Fruit fly (Drosophila melanogaster): ENCODE results near the gene RhoGAP100F.

RhoGAP100F gene

dm6 chr3R:31808571-31808970 is 3.8 kb upstream of the RhoGAP100F start:
- TF ChIP-seq CG8478 (optimal IDR thresholded peaks at IDR 0.05) = no peak
- TF ChIP-seq CTCF (optimal IDR thresholded peaks at IDR 0.05) = no peak

dm6 chr3R:31809622-31810021 is 2.8 kb upstream of the RhoGAP100F start:
- TF ChIP-seq CG8478 (optimal IDR thresholded peaks at IDR 0.05) = no peak
- TF ChIP-seq CTCF (optimal IDR thresholded peaks at IDR 0.05) = no peak

- TF ChIP-seq CTCF (optimal IDR thresholded peaks at IDR 0.05) (no peak), CG8478 (optimal IDR thresholded peaks at IDR 0.05) (no peak)
These were observed 2.3 kb upstream of the RhoGAP100F start, which contains the start of gene Rift for dm6 chr3R:31810073-31810530. Gene Rift (minus strand): TSS chr3R:31810186.

DNA sequence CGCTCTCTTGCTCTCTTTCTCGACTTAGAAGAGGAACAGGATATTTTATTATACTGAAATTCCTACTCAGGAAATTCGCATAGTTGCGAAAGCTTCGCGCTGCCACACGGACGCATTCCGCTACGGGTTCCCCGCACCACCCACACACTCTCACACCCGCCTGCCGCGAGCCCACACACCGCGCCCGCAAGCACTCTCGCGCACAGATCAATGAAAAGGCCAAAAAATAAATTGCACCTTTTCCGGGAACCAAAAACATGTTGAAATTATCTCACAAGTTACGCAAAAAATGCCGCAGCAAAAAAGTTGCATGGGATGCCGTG is 528 bp downstream of the RhoGAP100F start:
- TF ChIP-seq CG8478 (optimal IDR thresholded peaks at IDR 0.05) = no peak
- TF ChIP-seq CTCF (optimal IDR thresholded peaks at IDR 0.05) = no peak

dm6 chr3R:31822462-31822861 is 10.1 kb downstream of the RhoGAP100F start:
- TF ChIP-seq CTCF (optimal IDR thresholded peaks at IDR 0.05) (no peak), CG8478 (optimal IDR thresholded peaks at IDR 0.05) (no peak)

DNA sequence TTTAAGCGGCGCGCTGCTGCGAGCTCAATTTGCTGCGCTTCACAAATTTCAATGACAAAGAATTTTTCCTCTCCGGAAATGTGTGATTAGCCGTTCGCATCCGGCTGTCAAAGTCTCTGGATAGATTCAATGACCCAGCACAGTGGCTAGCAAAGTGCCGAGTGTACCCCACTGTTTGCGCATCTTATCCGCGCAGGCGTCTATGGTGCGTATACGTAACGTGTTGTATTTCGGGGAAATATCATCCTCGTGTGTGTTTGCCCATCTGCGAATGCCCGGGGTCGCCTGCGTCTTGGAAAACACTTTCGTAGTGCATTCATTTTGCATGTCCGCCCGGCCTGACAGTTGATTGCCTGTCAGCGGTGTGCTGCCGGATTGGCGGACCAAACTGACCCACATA is 11.8 kb downstream of the RhoGAP100F start:
- TF ChIP-seq CTCF (optimal IDR thresholded peaks at IDR 0.05) = no peak
- no peak for TF ChIP-seq CG8478 (optimal IDR thresholded peaks at IDR 0.05)

DNA sequence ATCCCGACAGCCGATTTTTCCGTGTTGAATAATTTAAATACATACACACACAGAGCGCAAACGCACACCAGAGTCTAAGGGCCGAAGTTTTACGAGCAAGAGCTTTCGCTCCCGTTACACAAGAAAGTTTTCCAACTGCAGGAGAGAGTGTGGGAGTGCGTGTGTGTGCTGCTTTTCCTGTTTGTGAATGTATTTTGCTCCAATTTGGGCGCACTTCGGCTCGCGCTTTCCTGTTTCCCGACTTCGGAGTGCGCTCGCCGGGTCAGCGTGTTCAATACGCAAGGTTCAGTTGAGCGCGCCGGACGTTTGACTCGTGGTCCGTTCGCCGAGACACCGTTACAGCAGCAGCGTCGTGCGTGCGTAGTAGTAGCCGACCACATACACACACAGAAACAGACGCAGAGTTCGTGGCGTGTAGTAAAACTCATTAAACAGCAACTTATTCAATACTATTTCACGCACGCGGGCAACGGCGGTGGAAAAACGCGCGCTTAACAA is 13.2 kb downstream of the RhoGAP100F start:
- TF ChIP-seq CG8478 (optimal IDR thresholded peaks at IDR 0.05) = no peak
- TF ChIP-seq CTCF (optimal IDR thresholded peaks at IDR 0.05) = no peak

DNA sequence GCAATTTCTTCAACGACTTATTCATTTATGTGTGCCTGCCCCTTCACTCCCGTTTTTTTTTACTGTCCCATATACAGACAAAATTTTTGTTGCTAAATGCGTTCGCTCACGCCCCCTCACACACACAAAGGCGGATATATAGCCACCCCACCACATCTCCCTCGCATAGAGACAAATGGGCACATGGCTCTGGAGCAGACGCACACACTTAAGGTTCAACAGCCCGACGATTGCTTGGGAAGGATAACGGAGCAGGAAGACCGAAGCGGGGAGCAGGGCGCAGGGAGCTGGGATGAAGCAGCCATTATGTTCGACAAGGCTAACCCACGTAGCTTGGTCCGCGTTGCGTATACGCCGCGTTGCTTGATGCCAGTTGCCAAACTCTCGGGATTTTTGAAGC is 14.0 kb downstream of the RhoGAP100F start:
- TF ChIP-seq CG8478 (optimal IDR thresholded peaks at IDR 0.05) (no peak), CTCF (optimal IDR thresholded peaks at IDR 0.05) (no peak)

DNA sequence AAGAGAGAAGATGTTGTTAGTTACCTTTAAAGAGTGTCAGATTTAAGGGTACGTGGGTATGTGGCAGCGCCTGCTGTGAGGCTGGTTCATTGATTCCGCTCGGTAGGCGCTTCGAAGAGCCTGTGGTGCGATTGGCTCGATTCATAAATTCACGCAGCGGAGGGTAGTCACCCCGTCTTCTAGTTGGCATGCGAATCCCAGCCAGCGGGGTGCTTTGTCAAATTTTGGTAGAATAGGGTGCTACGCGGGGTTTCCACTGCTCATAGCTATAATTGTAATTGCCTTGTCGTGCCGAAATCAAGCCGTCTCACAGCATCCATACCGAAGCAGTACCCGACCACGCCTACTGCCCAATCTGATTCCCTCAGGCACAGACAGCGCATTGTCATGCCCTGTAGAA is 39.8 kb downstream of the RhoGAP100F start:
- no peak for TF ChIP-seq CG8478 (optimal IDR thresholded peaks at IDR 0.05)
- no peak for TF ChIP-seq CTCF (optimal IDR thresholded peaks at IDR 0.05)

DNA sequence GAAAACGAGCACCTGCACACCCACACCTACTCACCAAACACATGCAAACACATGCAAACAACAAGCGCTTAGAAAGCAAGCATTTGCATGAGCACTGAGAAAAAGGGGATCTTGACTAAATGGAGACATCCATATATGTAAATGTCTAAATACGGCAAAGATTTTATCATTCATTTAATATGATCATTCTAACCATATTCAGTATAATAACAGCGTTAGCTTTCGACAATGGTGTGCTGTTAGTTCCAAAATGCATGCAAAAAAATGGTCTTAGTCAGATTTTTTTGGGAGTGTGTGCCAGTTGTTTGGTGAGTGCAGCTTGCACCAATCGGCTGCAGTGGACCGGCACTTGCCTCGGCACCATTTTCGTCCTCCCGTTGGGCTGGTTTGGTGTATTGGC is 58.1 kb downstream of the RhoGAP100F start:
- TF ChIP-seq CG8478 (optimal IDR thresholded peaks at IDR 0.05) (no peak), CTCF (optimal IDR thresholded peaks at IDR 0.05) (no peak)

dm6 chr3R:31872543-31872942 is 60.1 kb downstream of the RhoGAP100F start:
- TF ChIP-seq CG8478 (optimal IDR thresholded peaks at IDR 0.05) = no peak
- TF ChIP-seq CTCF (optimal IDR thresholded peaks at IDR 0.05) = no peak

DNA sequence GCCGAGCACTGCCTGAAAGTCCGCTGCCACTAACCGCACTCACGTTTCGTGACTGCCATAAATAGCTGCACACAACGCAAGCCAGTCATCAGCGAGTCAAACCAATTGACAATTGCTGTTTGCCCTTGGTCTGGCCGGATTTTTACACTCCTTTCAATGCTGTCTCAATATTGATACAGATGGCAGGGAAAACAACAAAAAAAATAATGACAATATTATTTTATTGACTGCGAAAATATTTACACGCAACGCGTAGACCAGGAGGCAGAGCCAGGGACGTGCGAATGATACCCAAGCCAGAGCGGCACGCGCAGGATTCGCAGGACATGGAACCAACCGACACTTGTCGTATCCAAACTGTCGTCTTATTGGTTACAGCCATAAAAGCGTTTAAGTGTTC is 65.9 kb downstream of the RhoGAP100F start:
- TF ChIP-seq CG8478 (optimal IDR thresholded peaks at IDR 0.05) (no peak), CTCF (optimal IDR thresholded peaks at IDR 0.05) (no peak)

DNA sequence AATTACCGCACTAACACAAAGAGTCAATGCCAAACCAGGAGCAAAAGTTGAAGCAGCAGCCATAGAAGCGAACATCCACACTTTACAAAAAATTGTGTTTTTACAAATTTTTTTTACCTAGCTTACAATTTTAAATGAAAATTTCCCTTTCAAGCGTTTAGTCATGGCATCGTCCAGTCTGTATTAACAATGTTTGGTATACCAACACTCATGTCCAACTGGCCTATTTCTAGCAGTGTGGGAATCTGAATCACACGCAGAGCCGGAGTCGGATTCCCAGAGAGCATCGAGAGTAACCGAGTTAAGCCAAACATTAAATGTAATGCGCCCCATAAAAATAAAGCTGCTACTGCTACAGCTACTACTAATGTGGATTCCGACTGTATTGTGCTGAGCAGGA is 70.2 kb downstream of the RhoGAP100F start:
- TF ChIP-seq CTCF (optimal IDR thresholded peaks at IDR 0.05) (no peak), CG8478 (optimal IDR thresholded peaks at IDR 0.05) (no peak)

DNA sequence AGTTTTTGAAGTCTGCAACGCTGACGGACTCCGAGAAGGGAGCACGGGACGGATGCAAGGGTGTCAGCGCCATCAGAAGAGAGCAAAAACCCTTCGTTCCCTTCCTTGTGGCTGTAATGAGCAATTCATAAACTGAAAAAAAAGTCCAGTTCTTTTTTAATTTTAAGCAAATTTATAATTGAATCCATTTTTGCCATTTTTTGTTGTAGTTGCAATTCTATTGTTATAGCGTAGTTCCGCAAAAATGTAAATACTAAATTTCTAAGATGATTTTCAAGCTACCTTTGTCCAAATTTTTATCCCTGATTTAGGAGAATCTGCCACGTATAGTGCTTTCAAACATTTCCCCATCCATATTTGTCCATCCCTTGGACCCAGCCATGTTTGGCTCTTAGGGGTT is 72.3 kb downstream of the RhoGAP100F start:
- no peak for TF ChIP-seq CG8478 (optimal IDR thresholded peaks at IDR 0.05)
- TF ChIP-seq CTCF (optimal IDR thresholded peaks at IDR 0.05) = no peak

Data from S2 (cell line).